Worm (Caenorhabditis elegans): Measurements from ENCODE around the gene Y51H7BR.7.

Y51H7BR.7 gene

DNA sequence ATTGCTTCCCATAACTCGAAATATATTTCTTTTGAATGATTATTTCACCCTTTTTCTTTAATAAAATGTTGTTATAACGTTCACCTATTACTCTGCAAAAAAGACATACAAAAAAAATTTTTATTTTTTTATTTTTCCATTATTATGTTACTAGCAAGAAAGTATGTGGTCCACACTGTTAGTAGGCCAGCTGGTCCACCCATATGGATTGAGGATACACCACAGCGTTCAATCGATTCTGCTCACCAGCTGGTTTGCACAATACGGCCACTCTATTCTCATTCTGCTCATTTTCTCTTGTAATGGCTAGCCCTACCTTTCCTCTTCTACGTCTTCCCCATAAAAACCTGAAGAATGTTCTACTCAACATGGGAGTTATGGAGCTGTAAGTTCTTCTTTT, 13.2 kb upstream of the Y51H7BR.7 start, which contains the start of gene fbxb-44:
Gene fbxb-44 (plus strand): TSS at position 301 of the 400 bp plus-strand sequence.
- TF ChIP-seq elt-2 (tag; optimal IDR thresholded peaks at IDR 0.05): no peak
- TF ChIP-seq unc-62 (GFP tag; optimal IDR thresholded peaks at IDR 0.05): no peak
- TF ChIP-seq nhr-23 (tag; optimal IDR thresholded peaks at IDR 0.05): no peak
- TF ChIP-seq mdl-1 (tag; optimal IDR thresholded peaks at IDR 0.05): no peak
- TF ChIP-seq egl-27 (tag; optimal IDR thresholded peaks at IDR 0.05): no peak
- TF ChIP-seq lsy-12 (tag; optimal IDR thresholded peaks at IDR 0.05): no peak

DNA sequence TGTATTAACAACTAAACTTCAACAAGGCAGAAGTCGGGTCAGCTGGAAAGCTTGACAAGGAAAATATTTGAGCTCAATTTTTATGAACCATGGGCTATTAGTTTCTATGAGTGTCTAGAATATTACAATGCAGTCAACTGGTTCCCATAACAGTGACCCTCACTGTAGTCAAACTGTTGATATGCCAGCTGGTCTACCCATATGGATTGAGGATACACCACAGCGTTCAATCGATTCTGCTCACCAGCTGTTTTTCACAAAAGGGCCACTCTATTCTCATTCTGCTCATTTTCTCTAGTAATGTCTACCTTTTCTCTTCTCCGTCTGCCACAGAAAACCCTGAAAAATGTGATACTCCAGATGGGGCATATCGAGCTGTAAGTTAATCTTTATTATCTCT, 11.9 kb upstream of the Y51H7BR.7 start, which contains the start of gene fbxb-42:
Gene fbxb-42 (plus strand): TSS at position 301 of the 400 bp plus-strand sequence.
- TF ChIP-seq hmg-11 (tag; optimal IDR thresholded peaks at IDR 0.05) (no peak), jun-1 (tag; optimal IDR thresholded peaks at IDR 0.05) (no peak), pqm-1 (tag; optimal IDR thresholded peaks at IDR 0.05) (no peak), ama-1 (optimal IDR thresholded peaks at IDR 0.05) (no peak), daf-12 (tag; optimal IDR thresholded peaks at IDR 0.05) (no peak), skn-1 (tag; optimal IDR thresholded peaks at IDR 0.05) (no peak), lsy-12 (tag; optimal IDR thresholded peaks at IDR 0.05) (no peak), nhr-76 (tag; optimal IDR thresholded peaks at IDR 0.05) (no peak), nhr-12 (tag; optimal IDR thresholded peaks at IDR 0.05) (no peak)

ce11 chrII:1535931-1536330, 10.5 kb upstream of the Y51H7BR.7 start, which contains the start of gene fbxb-43:
Gene fbxb-43 (plus strand): TSS chrII:1536231.
- no peak for TF ChIP-seq elt-2 (tag; optimal IDR thresholded peaks at IDR 0.05)

DNA sequence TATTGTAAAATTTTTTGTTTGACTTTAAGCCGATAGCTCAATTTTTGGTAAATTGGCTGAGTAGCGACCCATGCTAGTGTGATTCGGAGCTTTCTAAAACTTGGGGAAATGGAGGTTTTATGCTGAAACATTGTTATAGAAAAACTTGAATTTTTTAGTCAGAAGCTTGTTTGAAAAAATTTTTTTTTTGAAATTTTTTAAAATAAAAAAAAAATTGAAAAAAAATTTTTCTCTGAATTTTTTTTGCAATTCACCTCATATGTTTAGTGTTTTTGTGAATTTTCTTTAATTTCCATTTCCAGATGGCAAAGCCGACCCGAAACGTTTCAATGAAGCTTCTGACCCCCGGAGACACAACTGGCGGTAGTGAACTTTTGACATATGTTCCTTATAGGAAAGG, 3.7 kb upstream of the Y51H7BR.7 start, which contains the start of gene Y51H7BR.4:
Gene Y51H7BR.4 (plus strand): TSS at position 301 of the 400 bp plus-strand sequence.
- no peak for TF ChIP-seq nhr-237 (tag; optimal IDR thresholded peaks at IDR 0.05)
- TF ChIP-seq nfya-1 (tag; optimal IDR thresholded peaks at IDR 0.05; ENCODE audit: insufficient read depth): no peak
- no peak for TF ChIP-seq ceh-28 (tag; optimal IDR thresholded peaks at IDR 0.05)
- TF ChIP-seq mdl-1 (tag; optimal IDR thresholded peaks at IDR 0.05): no peak

DNA sequence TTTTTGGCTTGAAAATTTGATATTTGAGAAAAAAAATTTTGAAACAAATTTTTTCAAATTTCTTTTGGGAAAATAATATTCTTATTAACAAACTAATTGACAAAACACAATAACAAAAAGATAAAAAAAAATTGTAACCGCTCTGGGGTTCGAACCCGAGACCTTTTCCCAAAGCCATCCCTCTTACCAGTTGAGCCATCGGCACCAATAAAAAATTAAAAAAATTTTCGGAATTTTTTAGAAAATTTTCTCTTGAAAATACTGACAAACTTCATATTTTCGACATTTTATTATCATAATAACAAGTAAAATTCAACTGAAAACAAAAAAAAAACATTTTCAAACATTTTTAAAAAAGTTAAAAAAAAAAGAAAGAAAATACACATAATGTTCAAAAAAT, 3.4 kb downstream of the Y51H7BR.7 start:
- TF ChIP-seq mml-1 (tag; optimal IDR thresholded peaks at IDR 0.05) (no peak), jun-1 (tag; optimal IDR thresholded peaks at IDR 0.05) (no peak), pha-4 (tag; optimal IDR thresholded peaks at IDR 0.05) (no peak), nhr-237 (tag; optimal IDR thresholded peaks at IDR 0.05) (no peak), unc-62 (GFP tag; optimal IDR thresholded peaks at IDR 0.05) (no peak), elt-1 (tag; optimal IDR thresholded peaks at IDR 0.05) (no peak), fos-1 (tag; optimal IDR thresholded peaks at IDR 0.05) (no peak), nhr-43 (tag; optimal IDR thresholded peaks at IDR 0.05; ENCODE audit: poor library complexity, severe bottlenecking) (no peak), lin-15B (tag; optimal IDR thresholded peaks at IDR 0.05) (no peak), fkh-10 (GFP tag; optimal IDR thresholded peaks at IDR 0.05) (no peak), nhr-12 (tag; optimal IDR thresholded peaks at IDR 0.05) (no peak), nhr-67 (tag; optimal IDR thresholded peaks at IDR 0.05) (no peak), snpc-4 (tag; optimal IDR thresholded peaks at IDR 0.05) (no peak), elt-2 (tag; optimal IDR thresholded peaks at IDR 0.05) (no peak)

DNA sequence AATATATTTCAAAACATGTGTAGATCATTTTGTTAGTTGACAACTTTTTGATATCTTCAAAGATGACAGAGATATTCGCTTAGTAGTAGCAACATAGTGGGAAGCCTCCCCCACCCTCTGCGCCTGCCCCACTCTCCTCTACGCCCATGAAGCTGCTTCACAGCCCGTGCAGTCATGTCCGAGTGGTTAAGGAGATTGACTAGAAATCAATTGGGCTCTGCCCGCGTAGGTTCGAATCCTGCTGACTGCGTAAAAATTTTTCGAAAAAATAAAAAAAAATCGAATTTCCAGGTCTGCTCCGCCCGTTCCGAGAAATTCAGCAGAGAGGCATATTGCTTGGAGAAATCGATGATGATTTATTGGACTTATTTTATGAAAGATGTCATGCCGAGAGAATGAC, 5.5 kb downstream of the Y51H7BR.7 start:
- TF ChIP-seq egl-5 (tag; optimal IDR thresholded peaks at IDR 0.05): no peak
- TF ChIP-seq elt-3 (tag; optimal IDR thresholded peaks at IDR 0.05): no peak
- TF ChIP-seq pha-4 (tag; optimal IDR thresholded peaks at IDR 0.05): peak; percentile 6
- TF ChIP-seq hmg-11 (tag; optimal IDR thresholded peaks at IDR 0.05): peak; percentile 89
- TF ChIP-seq lin-39 (tag; optimal IDR thresholded peaks at IDR 0.05): peak; percentile 11
- peak; percentile 34 for TF ChIP-seq elt-2 (tag; optimal IDR thresholded peaks at IDR 0.05)
- TF ChIP-seq ceh-28 (tag; optimal IDR thresholded peaks at IDR 0.05): no peak
- peak; percentile 40 for TF ChIP-seq nfya-1 (tag; optimal IDR thresholded peaks at IDR 0.05; ENCODE audit: insufficient read depth)

- TF ChIP-seq fkh-2 (tag; optimal IDR thresholded peaks at IDR 0.05) (no peak), mml-1 (tag; optimal IDR thresholded peaks at IDR 0.05) (no peak), ceh-9 (tag; optimal IDR thresholded peaks at IDR 0.05) (no peak), nhr-25 (tag; optimal IDR thresholded peaks at IDR 0.05) (no peak), nhr-11 (tag; optimal IDR thresholded peaks at IDR 0.05) (no peak)
Measured at ce11 chrII:1518914-1519313, 6.5 kb downstream of the Y51H7BR.7 start, which contains the start of gene Y51H7BR.8. Gene Y51H7BR.8 (plus strand): TSS chrII:1519214.

All from whole organism, L3 larva.